Worm (Caenorhabditis elegans) whole organism, early embryonic: ENCODE results near the gene cest-24.

Source experiments
- F13C5.2 ChIP-seq: sonication (generic microtip); optimal IDR thresholded peaks from 2 replicates; lab custom pipeline; 2017; ENCODE audit warnings: mild to moderate bottlenecking, missing genetic modification characterization, inconsistent platforms, missing compliant biosample characterization
- aly-1 ChIP-seq: sonication (generic microtip); optimal IDR thresholded peaks from 2 replicates; lab custom pipeline; 2016; ENCODE audit warnings: missing genetic modification characterization, missing compliant biosample characterization
- ama-1 ChIP-seq: fragments of 150-350 bp; optimal IDR thresholded peaks from 2 replicates; lab custom pipeline; 2014
- ceh-13 ChIP-seq: fragments of 200-800 bp; sonication (Bioruptor generic); optimal IDR thresholded peaks from 2 replicates; lab custom pipeline; 2018; ENCODE audit warnings: mild to moderate bottlenecking, missing genetic modification characterization, missing compliant biosample characterization
- ets-7 ChIP-seq: sonication (generic microtip); optimal IDR thresholded peaks from 2 replicates; lab custom pipeline; 2016; ENCODE audit warnings: missing genotype, missing genetic modification characterization, missing compliant biosample characterization
- hmbx-1 ChIP-seq: sonication (generic microtip); optimal IDR thresholded peaks from 2 replicates; lab custom pipeline; 2016; ENCODE audit warnings: mild to moderate bottlenecking, missing genetic modification characterization, missing compliant biosample characterization
- hmg-4 ChIP-seq: fragments of 200-800 bp; sonication (Bioruptor generic); optimal IDR thresholded peaks from 2 replicates; lab custom pipeline; 2018; ENCODE audit warnings: mild to moderate bottlenecking, missing genetic modification characterization, missing compliant biosample characterization
- tbx-37 ChIP-seq: fragments of 200-800 bp; sonication (Bioruptor generic); conservative IDR thresholded peaks from 2 replicates; pipeline ENCODE4 v1.3.6; 2022; ENCODE audit warnings: missing genetic modification reagents, missing genetic modification characterization, missing compliant biosample characterization

- no peak for TF ChIP-seq ama-1 (lab: Kevin White, UChicago)
- TF ChIP-seq tbx-37 (GFP tag; lab: Robert Waterston, UW) = no peak
- no peak for TF ChIP-seq aly-1 (tag; lab: Kevin White, UChicago)
- no peak for TF ChIP-seq ets-7 (tag; lab: Kevin White, UChicago)
- no peak for TF ChIP-seq F13C5.2 (tag; lab: Kevin White, UChicago)
- no peak for TF ChIP-seq ceh-13 (GFP tag; lab: Kevin White, UChicago)
- TF ChIP-seq hmbx-1 (tag; lab: Kevin White, UChicago) = no peak
- TF ChIP-seq hmg-4 (GFP tag; lab: Kevin White, UChicago) = no peak
These were observed 2.6 kb downstream of the cest-24 start for ce11 chrV:6319358-6319757.
